Worm (Caenorhabditis elegans) whole organism, L2 larva: Measurements from ENCODE around the gene lsm-4.

Source experiments
- alr-1 ChIP-seq: fragments of 150-350 bp; optimal IDR thresholded peaks from 2 replicates; lab custom pipeline; 2014; ENCODE audit warnings: missing biosample characterization, missing genetic modification characterization
- aly-2 ChIP-seq: fragments of 150-350 bp; optimal IDR thresholded peaks from 2 replicates; lab custom pipeline; 2014; ENCODE audit warnings: missing biosample characterization, missing genetic modification characterization
- blmp-1 ChIP-seq: sonication (generic microtip); optimal IDR thresholded peaks from 2 replicates; lab custom pipeline; 2017; ENCODE audit warnings: missing genetic modification characterization, mild to moderate bottlenecking, missing compliant biosample characterization, antibody characterized with exemption, moderate library complexity; ENCODE audit not compliant: insufficient read depth
- ceh-82 ChIP-seq: fragments of 150-350 bp; optimal IDR thresholded peaks from 2 replicates; lab custom pipeline; 2014; ENCODE audit warnings: missing biosample characterization, missing genetic modification characterization
- gmeb-1 ChIP-seq: fragments of 150-350 bp; optimal IDR thresholded peaks from 2 replicates; lab custom pipeline; 2014; ENCODE audit warnings: missing biosample characterization, missing genetic modification characterization
- lin-39 ChIP-seq: fragments of 150-350 bp; optimal IDR thresholded peaks from 2 replicates; lab custom pipeline; 2014; ENCODE audit warnings: missing biosample characterization, missing genetic modification reagents, missing genetic modification characterization
- lsy-2 ChIP-seq, 2 experiments: fragments of 150-350 bp in 1 of 2; sonication (generic microtip) in 1 of 2; optimal IDR thresholded peaks; 2 replicates each; lab custom pipeline; 2014 to 2017; ENCODE audit warnings: missing biosample characterization in 2 of 2, missing genetic modification characterization in 2 of 2
- nhr-21 ChIP-seq: fragments of 150-350 bp; optimal IDR thresholded peaks from 2 replicates; lab custom pipeline; 2014; ENCODE audit warnings: missing biosample characterization, missing genetic modification characterization
- nhr-77 ChIP-seq: fragments of 150-350 bp; optimal IDR thresholded peaks from 2 replicates; lab custom pipeline; 2014; ENCODE audit warnings: missing biosample characterization, missing genetic modification characterization
- skn-1 ChIP-seq: sonication (generic microtip); optimal IDR thresholded peaks from 2 replicates; lab custom pipeline; 2017; ENCODE audit warnings: missing biosample characterization, missing genetic modification characterization
- unc-62 ChIP-seq: fragments of 150-350 bp; optimal IDR thresholded peaks from 2 replicates; lab custom pipeline; 2014; ENCODE audit warnings: missing biosample characterization, missing genetic modification reagents, missing genetic modification characterization
- zag-1 ChIP-seq: fragments of 150-350 bp; optimal IDR thresholded peaks from 2 replicates; lab custom pipeline; 2014; ENCODE audit warnings: missing biosample characterization, missing genetic modification characterization

DNA sequence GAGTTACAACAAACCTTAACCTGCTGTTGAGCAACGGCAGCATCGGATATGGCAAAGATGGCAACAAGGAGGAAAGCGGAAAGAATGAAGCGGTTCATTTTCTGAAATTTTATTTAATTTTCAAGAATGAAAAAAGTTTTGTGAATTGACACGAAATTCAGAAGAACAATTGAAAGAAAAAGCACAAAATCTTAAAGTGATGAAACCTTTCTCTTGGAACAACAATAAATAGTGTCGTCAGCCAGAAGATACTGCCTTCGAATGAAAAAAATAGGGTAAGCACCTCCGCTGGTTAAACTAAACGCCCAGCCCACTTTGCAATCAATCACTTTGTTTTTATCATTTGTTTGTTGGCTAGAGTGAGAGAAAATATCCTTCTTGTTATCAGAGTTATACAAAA is 40.9 kb downstream of the lsm-4 start, which contains the start of gene E04F6.9:
- TF ChIP-seq lsy-2 (tag; optimal IDR thresholded peaks at IDR 0.05; lab: Kevin White, UChicago) (no peak), aly-2 (tag; lab: Kevin White, UChicago) (no peak), lin-39 (no peak), nhr-77 (tag; lab: Kevin White, UChicago) (no peak), zag-1 (tag; lab: Kevin White, UChicago) (no peak), blmp-1 (tag; lab: Kevin White, UChicago) (no peak), alr-1 (tag; lab: Kevin White, UChicago) (no peak), gmeb-1 (tag; lab: Kevin White, UChicago) (no peak), ceh-82 (tag; lab: Kevin White, UChicago) (no peak), nhr-21 (tag; lab: Kevin White, UChicago) (no peak), unc-62 (GFP tag; lab: Kevin White, UChicago) (no peak), skn-1 (tag; lab: Kevin White, UChicago) (no peak)
